Fruit fly (Drosophila melanogaster) whole organism, embryonic: ENCODE measurements around the gene CG13898.

Experiments
- Abd-B ChIP-seq: fragments of 200-800 bp; sonication (Bioruptor generic); optimal IDR thresholded peaks from 2 replicates; lab custom pipeline; 2018; ENCODE audit warnings: missing biosample characterization, mild to moderate bottlenecking, missing genetic modification characterization, moderate library complexity
- B-H1 ChIP-seq: fragments of 200-800 bp; sonication (Bioruptor generic); IDR thresholded peaks from 3 replicates; pipeline ENCODE4 v1.3.6; 2022; ENCODE audit warnings: missing biosample characterization, missing genetic modification characterization
- BtbVII ChIP-seq: fragments of 200-800 bp; sonication (Bioruptor generic); optimal IDR thresholded peaks from 3 replicates; lab custom pipeline; 2017; ENCODE audit warnings: missing biosample characterization, mild to moderate bottlenecking, missing genetic modification characterization
- CG15011 ChIP-seq: fragments of 200-800 bp; sonication (Bioruptor generic); optimal IDR thresholded peaks from 3 replicates; lab custom pipeline; 2018; ENCODE audit warnings: missing biosample characterization, mild to moderate bottlenecking, missing genetic modification characterization
- CG15073 ChIP-seq: fragments of 200-800 bp; sonication (Bioruptor generic); optimal IDR thresholded peaks from 2 replicates; lab custom pipeline; 2016; ENCODE audit warnings: missing biosample characterization, missing genetic modification characterization
- CG1647 ChIP-seq: fragments of 200-800 bp; sonication (Bioruptor generic); optimal IDR thresholded peaks from 3 replicates; lab custom pipeline; 2016; ENCODE audit warnings: missing biosample characterization, missing genetic modification characterization
- CG17359 ChIP-seq: fragments of 200-800 bp; sonication (Bioruptor generic); optimal IDR thresholded peaks from 3 replicates; lab custom pipeline; 2018; ENCODE audit warnings: missing biosample characterization, mild to moderate bottlenecking, missing genetic modification characterization, moderate library complexity
- CG2116 ChIP-seq: fragments of 200-800 bp; sonication (Bioruptor generic); optimal IDR thresholded peaks from 3 replicates; lab custom pipeline; 2018; ENCODE audit warnings: missing biosample characterization, mild to moderate bottlenecking, missing genetic modification characterization
- CG2202 ChIP-seq: fragments of 200-800 bp; sonication (Bioruptor generic); optimal IDR thresholded peaks from 2 replicates; lab custom pipeline; 2018; ENCODE audit warnings: missing biosample characterization, mild to moderate bottlenecking, missing genetic modification characterization
- CG4360 ChIP-seq: fragments of 200-800 bp; sonication (Bioruptor generic); IDR thresholded peaks from 2 replicates; pipeline ENCODE4 v1.3.6; 2022; ENCODE audit warnings: missing biosample characterization, missing genetic modification characterization
- CG4424 ChIP-seq: fragments of 200-800 bp; sonication (Bioruptor generic); optimal IDR thresholded peaks from 3 replicates; lab custom pipeline; 2016; ENCODE audit warnings: missing biosample characterization, missing genetic modification characterization
- CG4820 ChIP-seq: fragments of 200-800 bp; sonication (Bioruptor generic); optimal IDR thresholded peaks from 3 replicates; lab custom pipeline; 2016; ENCODE audit warnings: missing biosample characterization, missing genetic modification characterization
- CG5953 ChIP-seq: fragments of 200-800 bp; sonication (Bioruptor generic); IDR thresholded peaks from 2 replicates; pipeline ENCODE4 v1.3.6; 2022; ENCODE audit warnings: missing biosample characterization, missing genetic modification characterization
- CG8281 ChIP-seq: fragments of 200-800 bp; sonication (Bioruptor generic); optimal IDR thresholded peaks from 2 replicates; lab custom pipeline; 2018; ENCODE audit warnings: missing biosample characterization, mild to moderate bottlenecking, missing genetic modification characterization, moderate library complexity
- CG9817 ChIP-seq: fragments of 200-800 bp; sonication (Bioruptor generic); optimal IDR thresholded peaks from 2 replicates; lab custom pipeline; 2018; ENCODE audit warnings: missing biosample characterization, mild to moderate bottlenecking, missing genetic modification characterization, moderate library complexity
- CoRest ChIP-seq: fragments of 200-800 bp; sonication (Bioruptor generic); optimal IDR thresholded peaks from 3 replicates; lab custom pipeline; 2018; ENCODE audit warnings: missing biosample characterization, mild to moderate bottlenecking, missing genetic modification characterization, moderate library complexity
- ERR ChIP-seq: fragments of 200-800 bp; sonication (Bioruptor generic); optimal IDR thresholded peaks from 2 replicates; lab custom pipeline; 2016; ENCODE audit warnings: missing biosample characterization, missing genetic modification characterization
- Eip74EF ChIP-seq, 2 experiments: fragments of 200-800 bp in 1 of 2; fragments of >200 bp in 1 of 2; sonication (Bioruptor generic) in 1 of 2; optimal IDR thresholded peaks; 2 replicates each; lab custom pipeline; 2017 to 2019; ENCODE audit warnings: missing biosample characterization in 2 of 2, missing genetic modification characterization in 2 of 2, mild to moderate bottlenecking in 1 of 2, moderate library complexity in 1 of 2
- Fer3 ChIP-seq: fragments of 200-800 bp; sonication (Bioruptor generic); optimal IDR thresholded peaks from 2 replicates; lab custom pipeline; 2018; ENCODE audit warnings: missing biosample characterization, mild to moderate bottlenecking, missing genetic modification characterization, moderate library complexity
- HmgZ ChIP-seq: fragments of 200-800 bp; sonication (Bioruptor generic); optimal IDR thresholded peaks from 2 replicates; lab custom pipeline; 2018; ENCODE audit warnings: missing biosample characterization, mild to moderate bottlenecking, missing genetic modification characterization
- Oaz ChIP-seq: fragments of 200-800 bp; sonication (Bioruptor generic); IDR thresholded peaks from 2 replicates; pipeline ENCODE4 v1.3.6; 2022; ENCODE audit warnings: missing biosample characterization, missing genetic modification characterization
- Oli ChIP-seq: fragments of 200-800 bp; sonication (Bioruptor generic); optimal IDR thresholded peaks from 2 replicates; lab custom pipeline; 2018; ENCODE audit warnings: missing biosample characterization, mild to moderate bottlenecking, missing genetic modification characterization, moderate library complexity
- Side ChIP-seq: fragments of 200-800 bp; sonication (Bioruptor generic); optimal IDR thresholded peaks from 2 replicates; lab custom pipeline; 2016; ENCODE audit warnings: missing biosample characterization, missing genetic modification characterization
- Sox102F ChIP-seq: fragments of 200-800 bp; sonication (Bioruptor generic); optimal IDR thresholded peaks from 2 replicates; lab custom pipeline; 2018; ENCODE audit warnings: missing biosample characterization, mild to moderate bottlenecking, missing genetic modification characterization, moderate library complexity
- Sry-β ChIP-seq: fragments of 200-800 bp; sonication (Bioruptor generic); optimal IDR thresholded peaks from 2 replicates; lab custom pipeline; 2018; ENCODE audit warnings: missing biosample characterization, mild to moderate bottlenecking, missing genetic modification characterization, moderate library complexity
- Tbp ChIP-seq: fragments of >200 bp; optimal IDR thresholded peaks from 2 replicates; lab custom pipeline; 2018; ENCODE audit warnings: missing biosample characterization, missing genetic modification characterization
- Xbp1 ChIP-seq: fragments of 200-800 bp; sonication (Bioruptor generic); optimal IDR thresholded peaks from 3 replicates; lab custom pipeline; 2016; ENCODE audit warnings: missing biosample characterization, mild to moderate bottlenecking, missing genetic modification characterization
- abd-A ChIP-seq: fragments of 200-800 bp; sonication (Bioruptor generic); optimal IDR thresholded peaks from 3 replicates; lab custom pipeline; 2019; ENCODE audit warnings: missing biosample characterization, mild to moderate bottlenecking, missing genetic modification characterization, moderate library complexity
- ase ChIP-seq: fragments of 200-800 bp; sonication (Bioruptor generic); IDR thresholded peaks from 3 replicates; pipeline ENCODE4 v1.3.6; 2022; ENCODE audit warnings: missing biosample characterization, missing genetic modification characterization
- croc ChIP-seq: fragments of 200-800 bp; sonication (Bioruptor generic); conservative IDR thresholded peaks from 3 replicates; pipeline ENCODE4 v1.3.6; 2022; ENCODE audit warnings: missing biosample characterization, missing genetic modification characterization
- crp ChIP-seq, 2 experiments: fragments of 200-800 bp; sonication (Bioruptor generic); optimal IDR thresholded peaks; 2 replicates in 1 of 2; 3 replicates in 1 of 2; lab custom pipeline; 2017; ENCODE audit warnings: missing biosample characterization in 2 of 2, missing genetic modification characterization in 2 of 2, mild to moderate bottlenecking in 1 of 2, moderate library complexity in 1 of 2
- da ChIP-seq: fragments of 200-800 bp; sonication (Bioruptor generic); optimal IDR thresholded peaks from 2 replicates; lab custom pipeline; 2016; ENCODE audit warnings: missing biosample characterization, missing genetic modification characterization
- dm ChIP-seq: fragments of 200-800 bp; sonication (Bioruptor generic); optimal IDR thresholded peaks from 3 replicates; lab custom pipeline; 2016; ENCODE audit warnings: missing biosample characterization, missing genetic modification characterization
- dmrt99B ChIP-seq: fragments of 200-800 bp; sonication (Bioruptor generic); optimal IDR thresholded peaks from 2 replicates; lab custom pipeline; 2018; ENCODE audit warnings: missing biosample characterization, mild to moderate bottlenecking, missing genetic modification characterization, moderate library complexity
- dysf ChIP-seq: fragments of 200-800 bp; sonication (Bioruptor generic); IDR thresholded peaks from 3 replicates; pipeline ENCODE4 v1.3.6; 2022; ENCODE audit warnings: missing biosample characterization, missing genetic modification characterization
- esg ChIP-seq: fragments of 200-800 bp; sonication (Bioruptor generic); conservative IDR thresholded peaks from 2 replicates; pipeline ENCODE4 v1.3.6; 2022; ENCODE audit warnings: missing biosample characterization, missing genetic modification characterization
- ewg ChIP-seq: fragments of 200-800 bp; sonication (Bioruptor generic); optimal IDR thresholded peaks from 3 replicates; lab custom pipeline; 2017; ENCODE audit warnings: mild to moderate bottlenecking, missing biosample characterization, missing genetic modification reagents, missing genetic modification characterization
- grau ChIP-seq: fragments of 200-800 bp; optimal IDR thresholded peaks from 3 replicates; lab custom pipeline; 2019; ENCODE audit warnings: missing biosample characterization, mild to moderate bottlenecking, missing genetic modification characterization, moderate library complexity
- jumu ChIP-seq: fragments of 200-800 bp; sonication (Bioruptor generic); optimal IDR thresholded peaks from 3 replicates; lab custom pipeline; 2016; ENCODE audit warnings: missing biosample characterization, missing genetic modification characterization
- kah ChIP-seq: fragments of 200-800 bp; sonication (Bioruptor generic); optimal IDR thresholded peaks from 2 replicates; lab custom pipeline; 2018; ENCODE audit warnings: missing biosample characterization, mild to moderate bottlenecking, missing genetic modification characterization
- ken ChIP-seq: fragments of 200-800 bp; sonication (Bioruptor generic); IDR thresholded peaks from 3 replicates; pipeline ENCODE4 v1.3.6; 2022; ENCODE audit warnings: missing biosample characterization, missing genetic modification characterization
- knrl ChIP-seq: fragments of 200-800 bp; sonication (Bioruptor generic); IDR thresholded peaks from 3 replicates; pipeline ENCODE4 v1.3.6; 2022; ENCODE audit warnings: missing biosample characterization, missing genetic modification characterization; ENCODE audit not compliant: partially characterized antibody
- mld ChIP-seq: fragments of 200-800 bp; sonication (Bioruptor generic); IDR thresholded peaks from 3 replicates; pipeline ENCODE4 v1.3.6; 2022; ENCODE audit warnings: missing biosample characterization, missing genetic modification characterization; ENCODE audit not compliant: partially characterized antibody
- onecut ChIP-seq: fragments of 200-800 bp; sonication (Bioruptor generic); IDR thresholded peaks from 2 replicates; pipeline ENCODE4 v1.3.6; 2022; ENCODE audit warnings: missing biosample characterization, missing genetic modification characterization
- org-1 ChIP-seq: fragments of 200-800 bp; sonication (Bioruptor generic); optimal IDR thresholded peaks from 2 replicates; lab custom pipeline; 2017; ENCODE audit warnings: missing biosample characterization, missing genetic modification characterization
- pnt ChIP-seq: fragments of 200-800 bp; sonication (Bioruptor generic); optimal IDR thresholded peaks from 3 replicates; lab custom pipeline; 2016; ENCODE audit warnings: missing biosample characterization, missing genetic modification characterization
- slbo ChIP-seq: fragments of 200-800 bp; sonication (Bioruptor generic); IDR thresholded peaks from 2 replicates; pipeline ENCODE4 v1.3.6; 2022; ENCODE audit warnings: missing biosample characterization, missing genetic modification characterization
- tap ChIP-seq: fragments of 200-800 bp; optimal IDR thresholded peaks from 3 replicates; lab custom pipeline; 2019; ENCODE audit warnings: missing biosample characterization, mild to moderate bottlenecking, missing genetic modification characterization, moderate library complexity
- wor ChIP-seq: fragments of 200-800 bp; sonication (Bioruptor generic); IDR thresholded peaks from 2 replicates; pipeline ENCODE4 v1.3.6; 2022; ENCODE audit warnings: missing biosample characterization, missing genetic modification characterization

The CG13898 gene

dm6 chr3L:805642-806218 is 1.9 kb upstream of the CG13898 start (continued):
- TF ChIP-seq mld (GFP tag; lab: Robert Waterston, UW), result no peak
- no peak for TF ChIP-seq knrl
- TF ChIP-seq CG2116 (GFP tag; lab: Kevin White, UChicago), result peak; percentile 6
- TF ChIP-seq CG4820 (GFP tag; lab: Kevin White, UChicago), result peak; percentile 68
- TF ChIP-seq CG2202 (tag; lab: Kevin White, UChicago), result peak; percentile 28
- peak; percentile 59 for TF ChIP-seq Xbp1
- peak; percentile 38 for TF ChIP-seq tap (tag; lab: Kevin White, UChicago)
- TF ChIP-seq CG9817 (tag; lab: Kevin White, UChicago), result no peak
- TF ChIP-seq CoRest, result peak; percentile 47
- TF ChIP-seq grau (tag; lab: Kevin White, UChicago), result peak; percentile 48
- peak; percentile 10 for TF ChIP-seq Abd-B
- TF ChIP-seq croc (GFP tag; lab: Robert Waterston, UW), result peak; percentile 32; the same call in 1 of the 3 replicates
- no peak for TF ChIP-seq crp (GFP tag; optimal IDR thresholded peaks at IDR 0.05; lab: Kevin White, UChicago)
- TF ChIP-seq pnt (GFP tag; lab: Kevin White, UChicago), result peak; percentile 28
- peak; percentile 77 for TF ChIP-seq dmrt99B (tag; lab: Kevin White, UChicago)
- peak; percentile 8 for TF ChIP-seq kah (GFP tag; lab: Kevin White, UChicago)
- peak; percentile 34; the same call in 1 of the 2 replicates for TF ChIP-seq Oaz (GFP tag; lab: Robert Waterston, UW)
- TF ChIP-seq BtbVII, result peak; percentile 38
- no peak for TF ChIP-seq Tbp
- TF ChIP-seq HmgZ, result no peak
- TF ChIP-seq CG17359 (tag; lab: Kevin White, UChicago), result peak; percentile 76
- peak; percentile 57 for TF ChIP-seq org-1 (GFP tag; lab: Kevin White, UChicago)
- no peak for TF ChIP-seq da (GFP tag; lab: Kevin White, UChicago)
- 0 out of 2 replicates have a peak, but pooled peaks have one; percentile 41 for TF ChIP-seq CG4360 (GFP tag; lab: Robert Waterston, UW)
- TF ChIP-seq abd-A (tag; lab: Kevin White, UChicago), result no peak
- TF ChIP-seq CG15073 (GFP tag; lab: Kevin White, UChicago), result no peak
- TF ChIP-seq ase, result no peak
- peak; percentile 24 for TF ChIP-seq CG15011
- TF ChIP-seq esg (GFP tag; lab: Robert Waterston, UW), result peak; percentile 36; the same call in 1 of the 2 replicates
- TF ChIP-seq Oli (tag; lab: Kevin White, UChicago), result peak; percentile 56
- no peak; the same call in 2 of the 3 replicates for TF ChIP-seq B-H1 (GFP tag; lab: Robert Waterston, UW)
- peak; percentile 33 for TF ChIP-seq CG8281
- peak; percentile 39; the same call in 1 of the 2 replicates for TF ChIP-seq slbo (GFP tag; lab: Robert Waterston, UW)
- TF ChIP-seq Eip74EF (GFP tag; optimal IDR thresholded peaks at IDR 0.05; lab: Kevin White, UChicago), result peak in 1 of 2 experiments; percentile 63
- no peak for TF ChIP-seq Sry-β
- peak; percentile 42 for TF ChIP-seq Side (GFP tag; lab: Kevin White, UChicago)
- TF ChIP-seq jumu, result peak; percentile 39
- no peak for TF ChIP-seq CG1647 (GFP tag; lab: Kevin White, UChicago)
- no peak for TF ChIP-seq dm (GFP tag; lab: Kevin White, UChicago)
- peak; percentile 46; the same call in 2 of the 3 replicates for TF ChIP-seq dysf (GFP tag; lab: Robert Waterston, UW)
- TF ChIP-seq ken (GFP tag; lab: Robert Waterston, UW), result peak; percentile 62; the same call in 1 of the 3 replicates
- TF ChIP-seq CG5953 (GFP tag; lab: Robert Waterston, UW), result no peak
- TF ChIP-seq wor (GFP tag; lab: Robert Waterston, UW), result 0 out of 2 replicates have a peak, but pooled peaks have one; percentile 45
- TF ChIP-seq Fer3 (tag; lab: Kevin White, UChicago), result peak; percentile 21
- TF ChIP-seq ERR, result no peak
- TF ChIP-seq ewg (GFP tag; lab: Kevin White, UChicago), result peak; percentile 71
- peak; percentile 71 for TF ChIP-seq CG4424
- peak; percentile 54 for TF ChIP-seq Sox102F (GFP tag; lab: Kevin White, UChicago)
- peak; percentile 41 for TF ChIP-seq onecut
